Fruit fly (Drosophila melanogaster): ENCODE data around the gene HDAC11.

HDAC11 gene

DNA sequence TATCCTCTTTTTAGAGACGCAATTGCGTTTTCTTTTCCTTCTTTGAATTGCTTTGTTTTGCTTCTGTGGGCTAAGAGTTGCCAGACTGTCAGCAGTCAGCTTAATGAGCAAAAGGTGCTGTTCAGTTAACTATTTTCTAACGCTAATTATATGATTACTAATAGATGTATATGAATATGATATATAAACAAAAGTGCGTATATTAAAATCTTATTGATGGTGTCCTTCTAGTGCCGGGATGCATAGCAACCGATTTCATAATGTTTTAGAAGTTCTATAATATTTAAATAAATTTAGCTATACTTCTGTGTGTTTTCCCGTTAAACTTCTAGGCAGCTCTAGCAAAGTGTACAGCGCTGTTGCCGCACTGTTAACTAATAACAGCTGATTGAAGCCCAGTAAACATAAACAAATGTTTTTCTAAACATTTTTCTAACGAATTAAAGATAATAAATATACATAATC lies 26.1 kb downstream of the HDAC11 start, which contains the start of the genes Kaz and CG43273 (continued):
- TF ChIP-seq lilli (GFP tag; optimal IDR thresholded peaks at IDR 0.05) (peak; percentile 73), Hmr (GFP tag; optimal IDR thresholded peaks at IDR 0.05) (peak; percentile 42), grau (tag; optimal IDR thresholded peaks at IDR 0.05) (no peak), cato (GFP tag; optimal IDR thresholded peaks at IDR 0.05; ENCODE audit: borderline replicate concordance) (peak; percentile 15), ase (GFP tag; IDR thresholded peaks at IDR 0.05) (no peak), fru (optimal IDR thresholded peaks at IDR 0.05) (no peak), CG6854 (GFP tag; optimal IDR thresholded peaks at IDR 0.05) (peak; percentile 11), CG3847 (GFP tag; IDR thresholded peaks at IDR 0.05) (peak; percentile 75), aop (GFP tag; IDR thresholded peaks at IDR 0.05) (no peak), shn (GFP tag; optimal IDR thresholded peaks at IDR 0.05) (no peak), sqz (GFP tag; optimal IDR thresholded peaks at IDR 0.05) (no peak), Dip3 (GFP tag; optimal IDR thresholded peaks at IDR 0.05) (no peak), CG7963 (GFP tag; IDR thresholded peaks at IDR 0.05; ENCODE audit: partially characterized antibody) (no peak), CG4707 (GFP tag; optimal IDR thresholded peaks at IDR 0.05) (no peak), Camta (GFP tag; optimal IDR thresholded peaks at IDR 0.05) (no peak), NK7.1 (GFP tag; optimal IDR thresholded peaks at IDR 0.05) (no peak), Ets97D (GFP tag; optimal IDR thresholded peaks at IDR 0.05) (no peak), CG1602 (GFP tag; optimal IDR thresholded peaks at IDR 0.05) (peak; percentile 48), NFAT (GFP tag; IDR thresholded peaks at IDR 0.05) (no peak), CG11398 (GFP tag; optimal IDR thresholded peaks at IDR 0.05) (no peak), CG30403 (GFP tag; optimal IDR thresholded peaks at IDR 0.05) (peak; percentile 77), Doc3 (GFP tag; IDR thresholded peaks at IDR 0.05; ENCODE audit: partially characterized antibody) (no peak), CG3065 (GFP tag; optimal IDR thresholded peaks at IDR 0.05) (no peak), dati (GFP tag; IDR thresholded peaks at IDR 0.05) (no peak), nau (GFP tag; optimal IDR thresholded peaks at IDR 0.05) (no peak), CG9797 (GFP tag; optimal IDR thresholded peaks at IDR 0.05) (no peak), cg (GFP tag; optimal IDR thresholded peaks at IDR 0.05) (no peak), Six4 (GFP tag; optimal IDR thresholded peaks at IDR 0.05) (peak; percentile 40), Hr78 (GFP tag; optimal IDR thresholded peaks at IDR 0.05) (no peak), jing (GFP tag; optimal IDR thresholded peaks at IDR 0.05) (no peak), stc (GFP tag; IDR thresholded peaks at IDR 0.05) (0 out of 2 replicates have a peak, but pooled peaks have one; percentile 11), CG9437 (GFP tag; optimal IDR thresholded peaks at IDR 0.05) (peak; percentile 25), br (optimal IDR thresholded peaks at IDR 0.05) (no peak), vvl (GFP tag; IDR thresholded peaks at IDR 0.05) (peak; percentile 69), ttk (GFP tag; IDR thresholded peaks at IDR 0.05) (no peak), CG2678 (tag; optimal IDR thresholded peaks at IDR 0.05) (no peak), sna (GFP tag; IDR thresholded peaks at IDR 0.05; ENCODE audit: partially characterized antibody) (0 out of 2 replicates have a peak, but pooled peaks have one; percentile 11), CG14965 (GFP tag; optimal IDR thresholded peaks at IDR 0.05; ENCODE audit: borderline replicate concordance) (no peak), Gsc (GFP tag; IDR thresholded peaks at IDR 0.05) (no peak), CG10274 (GFP tag; optimal IDR thresholded peaks at IDR 0.05) (no peak), CG9609 (GFP tag; optimal IDR thresholded peaks at IDR 0.05) (no peak), Myb (GFP tag; optimal IDR thresholded peaks at IDR 0.05) (no peak), Ptx1 (GFP tag; IDR thresholded peaks at IDR 0.05) (peak; percentile 75), CG10543 (GFP tag; optimal IDR thresholded peaks at IDR 0.05) (no peak), schlank (tag; optimal IDR thresholded peaks at IDR 0.05) (no peak), Lpt (GFP tag; optimal IDR thresholded peaks at IDR 0.05) (no peak), CG11696 (GFP tag; IDR thresholded peaks at IDR 0.05) (no peak), Hr39 (optimal IDR thresholded peaks at IDR 0.05) (no peak), BEAF-32 (GFP tag; optimal IDR thresholded peaks at IDR 0.05) (peak; percentile 27), Bgb (GFP tag; IDR thresholded peaks at IDR 0.05; ENCODE audit: partially characterized antibody) (no peak), Asciz (GFP tag; optimal IDR thresholded peaks at IDR 0.05) (no peak), Fer2 (tag; optimal IDR thresholded peaks at IDR 0.05) (peak; percentile 39)
